Fruit fly (Drosophila melanogaster) whole organism, embryonic: ENCODE results near the gene RPA1.

Experiments
- CG10274 ChIP-seq: fragments of 200-800 bp; sonication (Bioruptor generic); optimal IDR thresholded peaks from 3 replicates; lab custom pipeline; 2017; ENCODE audit warnings: missing biosample characterization, mild to moderate bottlenecking, missing genetic modification characterization
- CG10431 ChIP-seq: fragments of 200-800 bp; sonication (Bioruptor generic); optimal IDR thresholded peaks from 3 replicates; lab custom pipeline; 2018; ENCODE audit warnings: missing biosample characterization, mild to moderate bottlenecking, missing genetic modification characterization
- CG10565 ChIP-seq: fragments of 200-800 bp; sonication (Bioruptor generic); optimal IDR thresholded peaks from 3 replicates; lab custom pipeline; 2016; ENCODE audit warnings: missing biosample characterization, mild to moderate bottlenecking, missing genetic modification characterization
- CG12104 ChIP-seq: fragments of 200-800 bp; sonication (Bioruptor generic); optimal IDR thresholded peaks from 3 replicates; lab custom pipeline; 2016; ENCODE audit warnings: missing biosample characterization, missing genetic modification characterization
- CG14860 ChIP-seq: fragments of 200-800 bp; sonication (Bioruptor generic); IDR thresholded peaks from 3 replicates; pipeline ENCODE4 v1.3.6; 2022; ENCODE audit warnings: missing biosample characterization, missing genetic modification characterization; ENCODE audit not compliant: partially characterized antibody
- CG14965 ChIP-seq: fragments of 200-800 bp; sonication (Bioruptor generic); optimal IDR thresholded peaks from 2 replicates; lab custom pipeline; 2016; ENCODE audit warnings: missing biosample characterization, missing genetic modification characterization, borderline replicate concordance
- CG15073 ChIP-seq: fragments of 200-800 bp; sonication (Bioruptor generic); optimal IDR thresholded peaks from 2 replicates; lab custom pipeline; 2016; ENCODE audit warnings: missing biosample characterization, missing genetic modification characterization
- CG15601 ChIP-seq: fragments of 200-800 bp; sonication (Bioruptor generic); optimal IDR thresholded peaks from 3 replicates; lab custom pipeline; 2019; ENCODE audit warnings: missing biosample characterization, mild to moderate bottlenecking, missing genetic modification characterization, moderate library complexity
- CG1602 ChIP-seq: fragments of 200-800 bp; sonication (Bioruptor generic); optimal IDR thresholded peaks from 3 replicates; lab custom pipeline; 2016; ENCODE audit warnings: missing biosample characterization, missing genetic modification characterization
- CG18599 ChIP-seq: fragments of 200-800 bp; sonication (Bioruptor generic); optimal IDR thresholded peaks from 3 replicates; lab custom pipeline; 2017; ENCODE audit warnings: missing biosample characterization, missing genetic modification characterization, mild to moderate bottlenecking, moderate library complexity, missing genetic modification reagents
- CG2712 ChIP-seq: fragments of 200-800 bp; optimal IDR thresholded peaks from 3 replicates; lab custom pipeline; 2019; ENCODE audit warnings: missing biosample characterization, mild to moderate bottlenecking, missing genetic modification characterization, moderate library complexity
- CG33557 ChIP-seq: fragments of 200-800 bp; sonication (Bioruptor generic); optimal IDR thresholded peaks from 2 replicates; lab custom pipeline; 2019; ENCODE audit warnings: missing biosample characterization, mild to moderate bottlenecking, missing genetic modification characterization, moderate library complexity
- CG3838 ChIP-seq: fragments of 200-800 bp; sonication (Bioruptor generic); optimal IDR thresholded peaks from 3 replicates; lab custom pipeline; 2016; ENCODE audit warnings: missing biosample characterization, missing genetic modification characterization
- CG42726 ChIP-seq: fragments of 200-800 bp; sonication (Bioruptor generic); IDR thresholded peaks from 2 replicates; pipeline ENCODE4 v1.3.6; 2022; ENCODE audit warnings: missing biosample characterization, missing genetic modification characterization; ENCODE audit not compliant: partially characterized antibody
- CG4404 ChIP-seq: fragments of 200-800 bp; sonication (Bioruptor generic); IDR thresholded peaks from 2 replicates; pipeline ENCODE4 v1.3.6; 2022; ENCODE audit warnings: missing biosample characterization, missing genetic modification characterization
- CG4707 ChIP-seq: fragments of 200-800 bp; sonication (Bioruptor generic); optimal IDR thresholded peaks from 2 replicates; lab custom pipeline; 2018; ENCODE audit warnings: missing biosample characterization, mild to moderate bottlenecking, missing genetic modification characterization, moderate library complexity
- CG7357 ChIP-seq: fragments of 200-800 bp; sonication (Bioruptor generic); IDR thresholded peaks from 3 replicates; pipeline ENCODE4 v1.3.6; 2022; ENCODE audit warnings: missing biosample characterization, missing genetic modification characterization
- CG7372 ChIP-seq: fragments of 200-800 bp; sonication (Bioruptor generic); IDR thresholded peaks from 2 replicates; pipeline ENCODE4 v1.3.6; 2022; ENCODE audit warnings: missing biosample characterization, missing genetic modification characterization
- CG7928 ChIP-seq: fragments of 200-800 bp; sonication (Bioruptor generic); optimal IDR thresholded peaks from 2 replicates; lab custom pipeline; 2017; ENCODE audit warnings: missing biosample characterization, mild to moderate bottlenecking, missing genetic modification characterization
- CG8290 ChIP-seq, 3 experiments: fragments of 200-800 bp; sonication (Bioruptor generic); optimal IDR thresholded peaks; 2 replicates each; lab custom pipeline; 2016 to 2019; ENCODE audit warnings: missing biosample characterization in 3 of 3, missing genetic modification characterization in 3 of 3, mild to moderate bottlenecking in 2 of 3, moderate library complexity in 1 of 3
- CG8478 ChIP-seq: fragments of >200 bp; optimal IDR thresholded peaks from 2 replicates; lab custom pipeline; 2018
- CoRest ChIP-seq: fragments of 200-800 bp; sonication (Bioruptor generic); optimal IDR thresholded peaks from 3 replicates; lab custom pipeline; 2018; ENCODE audit warnings: missing biosample characterization, mild to moderate bottlenecking, missing genetic modification characterization, moderate library complexity
- Ets97D ChIP-seq: fragments of 200-800 bp; sonication (Bioruptor generic); optimal IDR thresholded peaks from 3 replicates; lab custom pipeline; 2016; ENCODE audit warnings: missing biosample characterization, missing genetic modification characterization
- HLH4C ChIP-seq: fragments of 200-800 bp; sonication (Bioruptor generic); IDR thresholded peaks from 3 replicates; pipeline ENCODE4 v1.3.6; 2022; ENCODE audit warnings: missing biosample characterization, missing genetic modification characterization; ENCODE audit not compliant: partially characterized antibody
- Hand ChIP-seq: fragments of 200-800 bp; sonication (Bioruptor generic); optimal IDR thresholded peaks from 2 replicates; lab custom pipeline; 2017; ENCODE audit warnings: mild to moderate bottlenecking, missing biosample characterization, missing genetic modification reagents, missing genetic modification characterization
- Hmx ChIP-seq: fragments of 200-800 bp; sonication (Bioruptor generic); optimal IDR thresholded peaks from 2 replicates; lab custom pipeline; 2016; ENCODE audit warnings: missing biosample characterization, missing genetic modification characterization
- Hr39 ChIP-seq: fragments of >200 bp; optimal IDR thresholded peaks from 2 replicates; lab custom pipeline; 2017
- Nf-YA ChIP-seq: fragments of 200-800 bp; sonication (Bioruptor generic); IDR thresholded peaks from 2 replicates; pipeline ENCODE4 v1.3.6; 2022; ENCODE audit warnings: missing biosample characterization, missing genetic modification characterization
- Trl ChIP-seq, 3 experiments: fragments of >200 bp in 2 of 3; fragments of 200-800 bp in 1 of 3; sonication (Bioruptor generic) in 1 of 3; optimal IDR thresholded peaks; 2 replicates in 1 of 3; 3 replicates in 2 of 3; lab custom pipeline; 2016 to 2017; ENCODE audit warnings: missing biosample characterization in 1 of 3, missing genetic modification characterization in 1 of 3
- ato ChIP-seq: fragments of 200-800 bp; sonication (Bioruptor generic); IDR thresholded peaks from 2 replicates; pipeline ENCODE4 v1.3.6; 2022; ENCODE audit warnings: missing biosample characterization, missing genetic modification characterization; ENCODE audit not compliant: partially characterized antibody
- chinmo ChIP-seq: fragments of 200-800 bp; sonication (Bioruptor generic); IDR thresholded peaks from 4 replicates; pipeline ENCODE4 v1.3.6; 2022; ENCODE audit warnings: missing biosample characterization, missing genetic modification characterization; ENCODE audit not compliant: partially characterized antibody
- chm ChIP-seq: fragments of 200-800 bp; sonication (Bioruptor generic); IDR thresholded peaks from 2 replicates; pipeline ENCODE4 v1.3.6; 2022; ENCODE audit warnings: missing biosample characterization, missing genetic modification characterization
- chn ChIP-seq: fragments of 200-800 bp; sonication (Bioruptor generic); optimal IDR thresholded peaks from 2 replicates; lab custom pipeline; 2016; ENCODE audit warnings: missing biosample characterization, missing genetic modification characterization
- esg ChIP-seq: fragments of 200-800 bp; sonication (Bioruptor generic); conservative IDR thresholded peaks from 2 replicates; pipeline ENCODE4 v1.3.6; 2022; ENCODE audit warnings: missing biosample characterization, missing genetic modification characterization
- eyg ChIP-seq: fragments of 200-800 bp; sonication (Bioruptor generic); optimal IDR thresholded peaks from 3 replicates; lab custom pipeline; 2016; ENCODE audit warnings: missing biosample characterization, missing genetic modification characterization
- fu2 ChIP-seq: fragments of 200-800 bp; sonication (Bioruptor generic); optimal IDR thresholded peaks from 2 replicates; lab custom pipeline; 2016; ENCODE audit warnings: missing biosample characterization, missing genetic modification characterization
- gro ChIP-seq: fragments of 200-800 bp; sonication (Bioruptor generic); optimal IDR thresholded peaks from 2 replicates; lab custom pipeline; 2016; ENCODE audit warnings: missing biosample characterization, missing genetic modification characterization
- prd ChIP-seq, 3 experiments: fragments of >200 bp in 2 of 3; fragments of 200-800 bp in 1 of 3; sonication (Bioruptor generic) in 1 of 3; optimal IDR thresholded peaks in 2 of 3; IDR thresholded peaks in 1 of 3; 2 replicates in 2 of 3; 3 replicates in 1 of 3; pipeline versions ENCODE4 v1.3.6 to Lab custom; 2017 to 2022; ENCODE audit warnings: missing biosample characterization in 1 of 3, missing genetic modification characterization in 1 of 3
- ro ChIP-seq: fragments of 200-800 bp; sonication (Bioruptor generic); IDR thresholded peaks from 2 replicates; pipeline ENCODE4 v1.3.6; 2022; ENCODE audit warnings: missing biosample characterization, missing genetic modification characterization
- seq ChIP-seq: fragments of 200-800 bp; sonication (Bioruptor generic); IDR thresholded peaks from 2 replicates; pipeline ENCODE4 v1.3.6; 2022; ENCODE audit warnings: missing biosample characterization, missing genetic modification characterization
- slou ChIP-seq: fragments of 200-800 bp; sonication (Bioruptor generic); optimal IDR thresholded peaks from 3 replicates; lab custom pipeline; 2016; ENCODE audit warnings: missing biosample characterization, missing genetic modification characterization
- tin ChIP-seq: fragments of 200-800 bp; sonication (Bioruptor generic); optimal IDR thresholded peaks from 3 replicates; lab custom pipeline; 2016; ENCODE audit warnings: missing biosample characterization, missing genetic modification characterization
- tll ChIP-seq, 2 experiments: fragments of 200-800 bp in 1 of 2; fragments of >200 bp in 1 of 2; sonication (Bioruptor generic) in 1 of 2; optimal IDR thresholded peaks; 2 replicates each; lab custom pipeline; 2017 to 2019; ENCODE audit warnings: missing biosample characterization in 2 of 2, missing genetic modification characterization in 2 of 2, mild to moderate bottlenecking in 1 of 2, moderate library complexity in 1 of 2
- tna ChIP-seq: fragments of 200-800 bp; sonication (Bioruptor generic); IDR thresholded peaks from 2 replicates; pipeline ENCODE4 v1.3.6; 2022; ENCODE audit warnings: missing biosample characterization, missing genetic modification characterization; ENCODE audit not compliant: partially characterized antibody
- tup ChIP-seq: fragments of 200-800 bp; sonication (Bioruptor generic); optimal IDR thresholded peaks from 2 replicates; lab custom pipeline; 2016; ENCODE audit warnings: missing biosample characterization, mild to moderate bottlenecking, missing genetic modification characterization, moderate library complexity
- unpg ChIP-seq: fragments of 200-800 bp; sonication (Bioruptor generic); optimal IDR thresholded peaks from 3 replicates; lab custom pipeline; 2018; ENCODE audit warnings: missing biosample characterization, mild to moderate bottlenecking, missing genetic modification characterization, moderate library complexity
- vvl ChIP-seq: fragments of 200-800 bp; sonication (Bioruptor generic); IDR thresholded peaks from 2 replicates; pipeline ENCODE4 v1.3.6; 2022; ENCODE audit warnings: missing biosample characterization, missing genetic modification characterization
- wdn ChIP-seq: fragments of 200-800 bp; sonication (Bioruptor generic); IDR thresholded peaks from 2 replicates; pipeline ENCODE4 v1.3.6; 2022; ENCODE audit warnings: missing biosample characterization, missing genetic modification characterization

RPA1 gene

dm6 chr3R:8300928-8301752 lies 36.9 kb upstream of the RPA1 start, which contains the start of the genes CG9626 and mRpL1 (continued):
- TF ChIP-seq chn (GFP tag; lab: Kevin White, UChicago) (no peak), CG4404 (GFP tag; lab: Robert Waterston, UW) (no peak), ro (GFP tag; lab: Robert Waterston, UW) (no peak), CG3838 (GFP tag; lab: Kevin White, UChicago) (no peak), esg (GFP tag; lab: Robert Waterston, UW) (no peak), CG7372 (no peak), CG15073 (GFP tag; lab: Kevin White, UChicago) (no peak), eyg (no peak), CG7928 (GFP tag; lab: Kevin White, UChicago) (peak; percentile 19), tup (GFP tag; lab: Kevin White, UChicago) (no peak), Hr39 (lab: Kevin White, UChicago) (no peak), tna (no peak), seq (GFP tag; lab: Robert Waterston, UW) (no peak), CG10431 (GFP tag; lab: Kevin White, UChicago) (no peak), wdn (no peak), CG10565 (GFP tag; lab: Kevin White, UChicago) (no peak), CG1602 (GFP tag; lab: Kevin White, UChicago) (no peak), CG8478 (lab: Kevin White, UChicago) (no peak), Nf-YA (GFP tag; lab: Robert Waterston, UW) (no peak), CG15601 (tag; lab: Kevin White, UChicago) (no peak), CG14965 (GFP tag; lab: Kevin White, UChicago) (no peak), Trl (optimal IDR thresholded peaks at IDR 0.05; lab: Kevin White, UChicago) (no peak), Trl (GFP tag; optimal IDR thresholded peaks at IDR 0.05; lab: Kevin White, UChicago) (no peak), CG7357 (no peak), Hmx (no peak), Hand (no peak), unpg (GFP tag; lab: Kevin White, UChicago) (no peak), vvl (GFP tag; lab: Robert Waterston, UW) (no peak), tin (GFP tag; lab: Kevin White, UChicago) (no peak), ato (GFP tag; lab: Robert Waterston, UW) (peak; percentile 70), CG14860 (GFP tag; lab: Robert Waterston, UW) (no peak), CoRest (tag; lab: Kevin White, UChicago) (peak; percentile 45), CG2712 (tag; lab: Kevin White, UChicago) (no peak), CG4707 (GFP tag; lab: Kevin White, UChicago) (no peak), CG8290 (GFP tag; optimal IDR thresholded peaks at IDR 0.05; lab: Kevin White, UChicago) (peak; percentile 2), CG8290 (tag; optimal IDR thresholded peaks at IDR 0.05; lab: Kevin White, UChicago) (peak in 1 of 2 experiments; percentile 79), CG12104 (GFP tag; lab: Kevin White, UChicago) (no peak), chm (GFP tag; lab: Robert Waterston, UW) (no peak), CG10274 (GFP tag; lab: Kevin White, UChicago) (no peak), HLH4C (GFP tag; lab: Robert Waterston, UW) (peak; percentile 15; the same call in 1 of the 3 replicates), Ets97D (GFP tag; lab: Kevin White, UChicago) (peak; percentile 80), prd (optimal IDR thresholded peaks at IDR 0.05; lab: Kevin White, UChicago) (no peak), prd (GFP tag; IDR thresholded peaks at IDR 0.05; lab: Robert Waterston, UW) (no peak), CG33557 (GFP tag; lab: Kevin White, UChicago) (no peak), chinmo (GFP tag; lab: Robert Waterston, UW) (0 out of 4 replicates have a peak, but pooled peaks have one; percentile 23), fu2 (peak; percentile 5), CG18599 (GFP tag; lab: Kevin White, UChicago) (no peak), tll (GFP tag; optimal IDR thresholded peaks at IDR 0.05; lab: Kevin White, UChicago) (peak in 1 of 2 experiments; percentile 89), gro (no peak), slou (GFP tag; lab: Kevin White, UChicago) (no peak), CG42726 (GFP tag; lab: Robert Waterston, UW) (no peak)
